Worm (Caenorhabditis elegans) whole organism, late embryonic: ENCODE measurements around the gene F55G7.5.

Experiments
- K02D7.2 ChIP-seq: sonication (generic microtip); optimal IDR thresholded peaks from 2 replicates; lab custom pipeline; 2017; ENCODE audit warnings: mild to moderate bottlenecking, missing genetic modification characterization, missing compliant biosample characterization
- K09A11.1 ChIP-seq: sonication (generic microtip); optimal IDR thresholded peaks from 2 replicates; lab custom pipeline; 2017; ENCODE audit warnings: antibody characterized with exemption, mild to moderate bottlenecking, missing genetic modification characterization, missing compliant biosample characterization; ENCODE audit not compliant: insufficient read depth
- Y22D7AL.16 ChIP-seq: sonication (generic microtip); optimal IDR thresholded peaks from 2 replicates; lab custom pipeline; 2016; ENCODE audit warnings: missing genetic modification characterization, missing compliant biosample characterization
- ama-1 ChIP-seq: fragments of 150-350 bp; optimal IDR thresholded peaks from 2 replicates; lab custom pipeline; 2014
- ceh-14 ChIP-seq: sonication (generic microtip); optimal IDR thresholded peaks from 2 replicates; lab custom pipeline; 2016; ENCODE audit warnings: missing genotype, missing genetic modification characterization, missing compliant biosample characterization
- ceh-2 ChIP-seq: sonication (generic microtip); optimal IDR thresholded peaks from 2 replicates; lab custom pipeline; 2016; ENCODE audit warnings: missing genotype, missing genetic modification characterization, missing compliant biosample characterization
- ceh-22 ChIP-seq: sonication (generic microtip); optimal IDR thresholded peaks from 2 replicates; lab custom pipeline; 2017; ENCODE audit warnings: missing biosample characterization, missing genetic modification characterization
- ceh-24 ChIP-seq: sonication (generic microtip); optimal IDR thresholded peaks from 2 replicates; lab custom pipeline; 2016; ENCODE audit warnings: mild to moderate bottlenecking, missing genetic modification characterization, missing compliant biosample characterization
- ceh-30 ChIP-seq: fragments of 150-350 bp; optimal IDR thresholded peaks from 2 replicates; lab custom pipeline; 2014; ENCODE audit warnings: missing biosample characterization, missing genetic modification characterization
- ceh-31 ChIP-seq: sonication (generic microtip); optimal IDR thresholded peaks from 2 replicates; lab custom pipeline; 2016; ENCODE audit warnings: missing genetic modification characterization, missing compliant biosample characterization
- ceh-45 ChIP-seq: fragments of 200-800 bp; sonication (Bioruptor generic); IDR thresholded peaks from 2 replicates; pipeline ENCODE4 v1.3.6; 2022; ENCODE audit warnings: missing genetic modification reagents, missing genetic modification characterization, missing compliant biosample characterization
- ceh-6 ChIP-seq: fragments of 200-800 bp; sonication (Bioruptor generic); optimal IDR thresholded peaks from 2 replicates; lab custom pipeline; 2018; ENCODE audit warnings: mild to moderate bottlenecking, missing genetic modification characterization, missing compliant biosample characterization
- ceh-9 ChIP-seq: sonication (generic microtip); optimal IDR thresholded peaks from 2 replicates; lab custom pipeline; 2016; ENCODE audit warnings: mild to moderate bottlenecking, missing genetic modification characterization, inconsistent platforms, missing compliant biosample characterization
- elt-2 ChIP-seq: sonication (generic microtip); optimal IDR thresholded peaks from 2 replicates; lab custom pipeline; 2016; ENCODE audit warnings: missing genetic modification reagents, missing genetic modification characterization, missing compliant biosample characterization
- elt-4 ChIP-seq: sonication (generic microtip); optimal IDR thresholded peaks from 2 replicates; lab custom pipeline; 2016; ENCODE audit warnings: missing genetic modification characterization, missing compliant biosample characterization
- ets-4 ChIP-seq: sonication (generic microtip); optimal IDR thresholded peaks from 2 replicates; lab custom pipeline; 2016; ENCODE audit warnings: missing genetic modification characterization, missing compliant biosample characterization
- eyg-1 ChIP-seq: sonication (generic microtip); optimal IDR thresholded peaks from 2 replicates; lab custom pipeline; 2016; ENCODE audit warnings: missing genotype, missing genetic modification characterization, missing compliant biosample characterization
- fkh-6 ChIP-seq: sonication (generic microtip); optimal IDR thresholded peaks from 2 replicates; lab custom pipeline; 2016; ENCODE audit warnings: missing genetic modification characterization, missing compliant biosample characterization
- gmeb-2 ChIP-seq: sonication (generic microtip); optimal IDR thresholded peaks from 2 replicates; lab custom pipeline; 2016; ENCODE audit warnings: missing genetic modification characterization, inconsistent platforms, missing compliant biosample characterization
- hlh-6 ChIP-seq: sonication (generic microtip); optimal IDR thresholded peaks from 2 replicates; lab custom pipeline; 2016; ENCODE audit warnings: missing genotype, missing genetic modification characterization, missing compliant biosample characterization
- lim-6 ChIP-seq: sonication (generic microtip); optimal IDR thresholded peaks from 2 replicates; lab custom pipeline; 2016; ENCODE audit warnings: missing genetic modification characterization, missing compliant biosample characterization
- nfya-1 ChIP-seq: sonication (generic microtip); optimal IDR thresholded peaks from 2 replicates; lab custom pipeline; 2017; ENCODE audit warnings: missing genetic modification characterization, mild to moderate bottlenecking, missing compliant biosample characterization, antibody characterized with exemption, moderate library complexity
- nhr-11 ChIP-seq: fragments of 150-350 bp; optimal IDR thresholded peaks from 2 replicates; lab custom pipeline; 2014; ENCODE audit warnings: missing biosample characterization, missing genetic modification characterization
- odd-2 ChIP-seq: sonication (generic microtip); optimal IDR thresholded peaks from 2 replicates; lab custom pipeline; 2017; ENCODE audit warnings: antibody characterized with exemption, mild to moderate bottlenecking, missing genetic modification characterization, missing compliant biosample characterization
- pat-9 ChIP-seq: fragments of 200-800 bp; sonication (Bioruptor generic); optimal IDR thresholded peaks from 2 replicates; lab custom pipeline; 2018; ENCODE audit warnings: mild to moderate bottlenecking, missing genetic modification characterization, moderate library complexity, missing compliant biosample characterization
- pqm-1 ChIP-seq: sonication (generic microtip); optimal IDR thresholded peaks from 2 replicates; lab custom pipeline; 2016; ENCODE audit warnings: missing genetic modification characterization, missing compliant biosample characterization
- pros-1 ChIP-seq: fragments of 150-350 bp; optimal IDR thresholded peaks from 2 replicates; lab custom pipeline; 2014; ENCODE audit warnings: missing biosample characterization, missing genetic modification reagents, missing genetic modification characterization
- ref-2 ChIP-seq: sonication (generic microtip); optimal IDR thresholded peaks from 2 replicates; lab custom pipeline; 2016; ENCODE audit warnings: missing genetic modification characterization, missing compliant biosample characterization
- sdc-2 ChIP-seq: sonication (generic microtip); optimal IDR thresholded peaks from 2 replicates; lab custom pipeline; 2016; ENCODE audit warnings: missing genotype, missing genetic modification characterization, missing compliant biosample characterization
- tbx-2 ChIP-seq: sonication (generic microtip); optimal IDR thresholded peaks from 2 replicates; lab custom pipeline; 2016; ENCODE audit warnings: missing genetic modification characterization, missing compliant biosample characterization
- tbx-7 ChIP-seq: sonication (generic microtip); optimal IDR thresholded peaks from 2 replicates; lab custom pipeline; 2016; ENCODE audit warnings: missing genotype, missing genetic modification characterization, missing compliant biosample characterization
- ttx-3 ChIP-seq: sonication (generic microtip); optimal IDR thresholded peaks from 2 replicates; lab custom pipeline; 2016; ENCODE audit warnings: missing genetic modification reagents, missing genetic modification characterization, missing compliant biosample characterization
- unc-3 ChIP-seq, 2 experiments: fragments of 200-800 bp in 1 of 2; sonication (Bioruptor generic) in 1 of 2; sonication (generic microtip) in 1 of 2; conservative IDR thresholded peaks in 1 of 2; optimal IDR thresholded peaks in 1 of 2; 2 replicates each; pipeline versions ENCODE4 v1.3.6 to Lab custom; 2016 to 2022; ENCODE audit warnings: missing compliant biosample characterization in 2 of 2, missing genetic modification characterization in 2 of 2, missing genetic modification reagents in 1 of 2
- unc-42 ChIP-seq: sonication (generic microtip); optimal IDR thresholded peaks from 2 replicates; lab custom pipeline; 2016; ENCODE audit warnings: missing genotype, missing genetic modification characterization, missing compliant biosample characterization
- unc-55 ChIP-seq: sonication (generic microtip); optimal IDR thresholded peaks from 2 replicates; lab custom pipeline; 2017; ENCODE audit warnings: missing biosample characterization, missing genetic modification reagents, missing genetic modification characterization
- ztf-16 ChIP-seq: sonication (generic microtip); optimal IDR thresholded peaks from 2 replicates; lab custom pipeline; 2017; ENCODE audit warnings: missing genetic modification characterization, missing compliant biosample characterization

F55G7.5 gene

ce11 chrX:11938826-11939225, at the start of gene F55G7.5:
Gene F55G7.5 (minus strand): TSS chrX:11938926.
- TF ChIP-seq unc-42 (no peak), gmeb-2 (tag; lab: Kevin White, UChicago) (no peak), nhr-11 (tag; lab: Kevin White, UChicago) (no peak), elt-2 (tag; lab: Kevin White, UChicago) (no peak), tbx-2 (no peak), fkh-6 (tag; lab: Kevin White, UChicago) (no peak), K09A11.1 (tag; lab: Kevin White, UChicago) (no peak), ceh-14 (tag; lab: Kevin White, UChicago) (no peak), ets-4 (tag; lab: Kevin White, UChicago) (no peak)

ce11 chrX:11987900-11988364, 49.2 kb upstream of the F55G7.5 start, which contains the start of gene C49F5.6:
Gene C49F5.6 (plus strand): TSS chrX:11988314.
- TF ChIP-seq K02D7.2: no peak
- no peak for TF ChIP-seq unc-55 (GFP tag; lab: Kevin White, UChicago)
- TF ChIP-seq ama-1: no peak
- TF ChIP-seq lim-6 (tag; lab: Kevin White, UChicago): no peak
- TF ChIP-seq, all 69 proteins: peak for 0

ce11 chrX:11985887-11986286, 47.2 kb upstream of the F55G7.5 start, which contains the start of gene C49F5.5:
Gene C49F5.5 (plus strand): TSS chrX:11986187.
- TF ChIP-seq ceh-22 (tag; lab: Kevin White, UChicago) (no peak), ceh-30 (tag; lab: Kevin White, UChicago) (no peak), pat-9 (no peak), ceh-45 (GFP tag; lab: Robert Waterston, UW) (no peak), unc-3 (GFP tag; conservative IDR thresholded peaks at IDR 0.05; lab: Robert Waterston, UW) (no peak), unc-3 (tag; optimal IDR thresholded peaks at IDR 0.05; lab: Kevin White, UChicago) (no peak), ceh-2 (tag; lab: Kevin White, UChicago) (no peak), ceh-14 (tag; lab: Kevin White, UChicago) (no peak), eyg-1 (tag; lab: Kevin White, UChicago) (no peak), ceh-24 (tag; lab: Kevin White, UChicago) (no peak), nfya-1 (tag; lab: Kevin White, UChicago) (no peak), tbx-2 (no peak), pqm-1 (tag; lab: Kevin White, UChicago) (no peak), ztf-16 (tag; lab: Kevin White, UChicago) (no peak), sdc-2 (tag; lab: Kevin White, UChicago) (no peak), tbx-7 (tag; lab: Kevin White, UChicago) (no peak), gmeb-2 (tag; lab: Kevin White, UChicago) (no peak), ttx-3 (no peak)

ce11 chrX:11983576-11984061, 44.9 kb upstream of the F55G7.5 start, which contains the start of gene C49F5.3:
Gene C49F5.3 (minus strand): TSS chrX:11983626.
- no peak for TF ChIP-seq unc-42
- no peak for TF ChIP-seq ceh-6 (GFP tag; lab: Kevin White, UChicago)
- no peak for TF ChIP-seq elt-4 (tag; lab: Kevin White, UChicago)
- no peak for TF ChIP-seq Y22D7AL.16 (tag; lab: Kevin White, UChicago)
- TF ChIP-seq ceh-45 (GFP tag; lab: Robert Waterston, UW): no peak
- TF ChIP-seq ref-2 (tag; lab: Kevin White, UChicago): no peak
- TF ChIP-seq ceh-31 (tag; lab: Kevin White, UChicago): no peak
- no peak for TF ChIP-seq ceh-9 (tag; lab: Kevin White, UChicago)
- no peak for TF ChIP-seq odd-2 (tag; lab: Kevin White, UChicago)
- TF ChIP-seq hlh-6: no peak
- no peak for TF ChIP-seq pros-1 (tag; lab: Kevin White, UChicago)
